Worm (Caenorhabditis elegans) whole organism, early embryonic: ENCODE measurements around the gene F43C1.7.

Source experiments
- ama-1 ChIP-seq: fragments of 150-350 bp; optimal IDR thresholded peaks from 2 replicates; lab custom pipeline; 2014
- ets-7 ChIP-seq: sonication (generic microtip); optimal IDR thresholded peaks from 2 replicates; lab custom pipeline; 2016; ENCODE audit warnings: missing genotype, missing genetic modification characterization, missing compliant biosample characterization
- flt-1 ChIP-seq: fragments of 200-800 bp; sonication (Bioruptor generic); IDR thresholded peaks from 2 replicates; pipeline ENCODE4 v1.3.6; 2022; ENCODE audit warnings: missing genetic modification characterization, missing compliant biosample characterization
- hmbx-1 ChIP-seq: sonication (generic microtip); optimal IDR thresholded peaks from 2 replicates; lab custom pipeline; 2016; ENCODE audit warnings: mild to moderate bottlenecking, missing genetic modification characterization, missing compliant biosample characterization
- hnd-1 ChIP-seq: sonication (generic microtip); optimal IDR thresholded peaks from 2 replicates; lab custom pipeline; 2016; ENCODE audit warnings: missing genetic modification characterization, missing compliant biosample characterization
- pes-1 ChIP-seq: fragments of 200-800 bp; sonication (Bioruptor generic); IDR thresholded peaks from 2 replicates; pipeline ENCODE4 v1.3.6; 2022; ENCODE audit warnings: missing genetic modification reagents, missing genetic modification characterization, missing compliant biosample characterization
- scrt-1 ChIP-seq: fragments of 200-800 bp; sonication (Bioruptor generic); IDR thresholded peaks from 2 replicates; pipeline ENCODE4 v1.3.6; 2022; ENCODE audit warnings: missing genetic modification characterization, missing compliant biosample characterization
- tbx-11 ChIP-seq: fragments of 200-800 bp; sonication (Bioruptor generic); IDR thresholded peaks from 2 replicates; pipeline ENCODE4 v1.3.6; 2022; ENCODE audit warnings: missing genetic modification characterization, missing compliant biosample characterization

ce11 chrIII:4220864-4221263 is 21.5 kb downstream of the F43C1.7 start:
- TF ChIP-seq hmbx-1 (no peak), ets-7 (tag; lab: Kevin White, UChicago) (no peak), hnd-1 (tag; lab: Kevin White, UChicago) (no peak), ama-1 (lab: Kevin White, UChicago) (no peak), tbx-11 (GFP tag; lab: Robert Waterston, UW) (no peak), flt-1 (GFP tag; lab: Robert Waterston, UW) (no peak), pes-1 (GFP tag; lab: Robert Waterston, UW) (no peak), scrt-1 (GFP tag; lab: Robert Waterston, UW) (no peak)
